Worm (Caenorhabditis elegans): ENCODE results near the gene W08A12.3.

Gene W08A12.3

DNA sequence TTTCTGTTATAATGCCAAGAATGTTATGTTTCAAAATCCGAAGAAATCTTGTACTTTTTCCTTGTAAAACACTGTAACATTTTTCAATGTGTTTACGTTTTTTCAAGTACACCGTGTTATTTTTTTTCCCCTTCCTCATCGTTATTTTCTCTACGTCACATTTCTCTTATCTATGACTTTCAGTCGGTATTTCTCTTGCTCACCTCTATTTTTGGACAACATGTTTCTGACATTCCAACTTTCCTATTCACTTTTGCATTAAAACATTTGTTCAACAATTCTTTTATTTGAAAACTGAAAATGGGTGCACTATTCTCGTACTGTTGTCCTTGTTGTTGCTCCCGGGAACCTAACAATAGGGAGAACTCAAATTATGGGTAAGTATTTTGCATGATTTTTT lies 9.6 kb upstream of the W08A12.3 start, which contains the start of gene pals-33:
TSS of gene pals-33 (plus strand) at position 301 of the 400 bp plus-strand sequence.
- TF ChIP-seq ceh-44 (GFP tag; IDR thresholded peaks at IDR 0.05) (no peak), daf-16 (GFP tag; optimal IDR thresholded peaks at IDR 0.05) (no peak), daf-16 (tag; optimal IDR thresholded peaks at IDR 0.05) (peak; percentile 56), aha-1 (tag) (peak; percentile 27)

DNA sequence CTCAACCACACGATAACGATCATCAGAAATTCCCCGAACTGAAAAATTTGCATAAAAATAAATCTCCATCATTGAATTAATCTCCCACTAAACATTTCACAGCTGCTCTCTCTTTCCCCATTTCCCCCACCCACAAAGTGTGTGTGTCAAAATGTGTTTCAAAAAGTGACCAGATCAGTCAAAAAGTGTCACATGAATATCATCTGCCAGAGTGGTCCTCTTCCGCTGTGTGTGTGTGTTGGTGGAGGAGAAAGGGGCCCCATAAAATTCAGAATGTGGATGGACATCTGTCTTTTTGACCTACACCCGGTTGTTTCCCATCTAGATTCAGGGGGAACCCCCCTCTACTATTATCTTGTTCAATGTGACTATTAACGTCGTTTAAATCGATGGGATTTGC lies 5.4 kb upstream of the W08A12.3 start:
- TF ChIP-seq Y48G9A.11 (GFP tag; IDR thresholded peaks at IDR 0.05) (no peak), nhr-76 (tag; optimal IDR thresholded peaks at IDR 0.05) (no peak), lin-1 (GFP tag; IDR thresholded peaks at IDR 0.05) (no peak), lin-13 (GFP tag; optimal IDR thresholded peaks at IDR 0.05) (no peak), hif-1 (tag; optimal IDR thresholded peaks at IDR 0.05) (no peak), ztf-7 (tag; optimal IDR thresholded peaks at IDR 0.05) (no peak), nhr-42 (GFP tag; IDR thresholded peaks at IDR 0.05) (no peak), Y75B8A.6 (GFP tag; IDR thresholded peaks at IDR 0.05) (no peak), nhr-11 (tag; optimal IDR thresholded peaks at IDR 0.05) (peak; percentile 16), F37D6.2 (tag; optimal IDR thresholded peaks at IDR 0.05) (no peak), F44E2.7 (GFP tag; IDR thresholded peaks at IDR 0.05) (no peak), lin-29 (GFP tag; IDR thresholded peaks at IDR 0.05) (no peak), hlh-11 (tag; optimal IDR thresholded peaks at IDR 0.05) (peak; percentile 41), zip-2 (tag; optimal IDR thresholded peaks at IDR 0.05) (no peak), hlh-30 (tag; optimal IDR thresholded peaks at IDR 0.05; ENCODE audit: insufficient read depth) (peak; percentile 45)

DNA sequence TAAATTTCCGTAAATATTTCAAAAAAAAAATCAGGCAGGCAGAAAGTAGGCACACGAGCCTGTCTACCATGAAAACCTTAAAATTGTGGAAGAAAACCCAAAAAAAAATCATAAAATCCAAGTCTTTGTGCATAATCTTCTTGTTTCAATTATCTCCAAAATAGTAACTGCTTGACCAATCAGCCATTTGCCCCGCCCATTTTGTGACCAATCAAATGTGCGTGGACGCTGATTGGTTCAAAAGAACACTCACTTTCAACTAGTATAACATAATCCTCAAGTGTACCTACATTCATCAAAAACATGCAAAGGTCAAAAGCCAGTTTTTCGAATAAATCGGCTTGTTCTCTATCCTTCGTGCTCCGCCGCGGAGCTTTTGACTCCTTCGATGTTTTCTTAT lies 4.1 kb upstream of the W08A12.3 start:
- TF ChIP-seq aha-1 (tag) (peak; percentile 51), unc-62 (GFP tag; optimal IDR thresholded peaks at IDR 0.05 in 1 of 2) (peak in 1 of 2 experiments; percentile 71), unc-62 (tag; optimal IDR thresholded peaks at IDR 0.05) (no peak), duxl-1 (tag; optimal IDR thresholded peaks at IDR 0.05; ENCODE audit: poor library complexity) (no peak)

DNA sequence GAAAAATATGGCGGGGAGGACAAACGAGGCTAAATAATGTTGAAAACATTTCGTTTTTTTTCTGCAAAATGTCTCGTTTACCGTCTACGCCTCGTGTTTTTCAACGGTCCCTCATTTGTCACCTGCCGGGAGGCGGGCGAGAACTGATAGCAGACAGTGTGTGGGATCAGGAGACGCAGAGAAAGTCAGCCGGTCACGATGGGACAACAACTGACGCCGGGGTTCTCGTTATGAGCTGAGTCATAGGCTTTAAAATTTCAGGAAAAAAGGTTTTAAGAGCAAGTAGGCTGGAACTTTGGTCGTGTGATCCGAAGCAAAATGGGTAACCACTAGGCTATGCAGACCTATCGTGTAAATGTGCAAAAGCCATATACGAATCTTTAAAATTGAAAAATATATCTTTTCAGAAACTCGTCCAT lies 3.1 kb downstream of the W08A12.3 start, which contains the start of gene W08A12.2:
TSS of gene W08A12.2 (minus strand) at position 103 of the 419 bp plus-strand sequence.
- TF ChIP-seq daf-16 (GFP tag; optimal IDR thresholded peaks at IDR 0.05): peak; percentile 65 to 82
- TF ChIP-seq daf-16 (tag; optimal IDR thresholded peaks at IDR 0.05): peak; percentile 18
- TF ChIP-seq nhr-25 (tag; optimal IDR thresholded peaks at IDR 0.05; ENCODE audit: borderline replicate concordance, insufficient read depth): no peak
- TF ChIP-seq madf-5 (GFP tag; IDR thresholded peaks at IDR 0.05): peak in 1 of 2 experiments; percentile 72; a peak in 1 of 4 replicates
- TF ChIP-seq nhr-111 (GFP tag; optimal IDR thresholded peaks at IDR 0.05): peak; percentile 8
- 0 out of 2 replicates have a peak, but pooled peaks have one; percentile 65 for TF ChIP-seq egl-43 (GFP tag; IDR thresholded peaks at IDR 0.05)
- peak; percentile 76 for TF ChIP-seq tra-1 (GFP tag; IDR thresholded peaks at IDR 0.05)
- TF ChIP-seq dmd-8 (GFP tag; IDR thresholded peaks at IDR 0.05): peak; percentile 76; the same call in 1 of the 2 replicates
- peak; percentile 77 for TF ChIP-seq hlh-30 (tag; optimal IDR thresholded peaks at IDR 0.05; ENCODE audit: insufficient read depth)
- TF ChIP-seq F26F4.8 (GFP tag; conservative IDR thresholded peaks at IDR 0.05): peak; percentile 82
- TF ChIP-seq rbr-2 (tag; optimal IDR thresholded peaks at IDR 0.05): no peak
- no peak for TF ChIP-seq zip-11 (GFP tag; IDR thresholded peaks at IDR 0.05)
- 0 out of 2 replicates have a peak, but pooled peaks have one; percentile 60 for TF ChIP-seq Y75B8A.6 (GFP tag; IDR thresholded peaks at IDR 0.05)
- peak; percentile 36 for TF ChIP-seq zfp-3 (GFP tag; conservative IDR thresholded peaks at IDR 0.05)
- peak; percentile 66 for TF ChIP-seq hlh-11 (tag; optimal IDR thresholded peaks at IDR 0.05)
- TF ChIP-seq dmd-6 (GFP tag; IDR thresholded peaks at IDR 0.05): peak; percentile 25; the same call in 1 of the 2 replicates
- TF ChIP-seq hif-1 (tag; optimal IDR thresholded peaks at IDR 0.05): peak in 1 of 2 experiments; percentile 15
- no peak for TF ChIP-seq ceh-62 (tag; optimal IDR thresholded peaks at IDR 0.05)
- 0 out of 2 replicates have a peak, but pooled peaks have one; percentile 39 for TF ChIP-seq snpc-1.2 (GFP tag; IDR thresholded peaks at IDR 0.05)
- peak; percentile 74; the same call in 1 of the 2 replicates for TF ChIP-seq nhr-41 (GFP tag; IDR thresholded peaks at IDR 0.05)
- peak; percentile 62; the same call in 1 of the 2 replicates for TF ChIP-seq D1046.2 (GFP tag; IDR thresholded peaks at IDR 0.05)
- TF ChIP-seq duxl-1 (tag; optimal IDR thresholded peaks at IDR 0.05; ENCODE audit: poor library complexity): peak; percentile 12
- TF ChIP-seq arid-1 (GFP tag; conservative IDR thresholded peaks at IDR 0.05): peak; percentile 49; the same call in 1 of the 2 replicates
- peak in 1 of 2 experiments; percentile 34 for TF ChIP-seq unc-62 (GFP tag; optimal IDR thresholded peaks at IDR 0.05 in 1 of 2)
- TF ChIP-seq unc-62 (tag; optimal IDR thresholded peaks at IDR 0.05): no peak
- no peak for TF ChIP-seq daf-12 (tag; optimal IDR thresholded peaks at IDR 0.05)
- TF ChIP-seq aha-1 (tag): peak; percentile 29
- peak; percentile 89 for TF ChIP-seq lim-7 (GFP tag; IDR thresholded peaks at IDR 0.05)
- TF ChIP-seq php-3 (GFP tag; IDR thresholded peaks at IDR 0.05): 0 out of 2 replicates have a peak, but pooled peaks have one; percentile 34
- peak; percentile 56 for TF ChIP-seq Y48G9A.11 (GFP tag; IDR thresholded peaks at IDR 0.05)
- TF ChIP-seq lin-38 (GFP tag; IDR thresholded peaks at IDR 0.05): peak; percentile 72
- peak; percentile 71 for TF ChIP-seq vab-7 (GFP tag; IDR thresholded peaks at IDR 0.05)
